Worm (Caenorhabditis elegans) whole organism, L3 larva: ENCODE data around the gene asps-1.

Experiments
- R02D3.7 ChIP-seq: fragments of 150-350 bp; optimal IDR thresholded peaks from 2 replicates; lab custom pipeline; 2014; ENCODE audit warnings: missing biosample characterization, missing genetic modification characterization
- ZK546.5 ChIP-seq: sonication (generic microtip); optimal IDR thresholded peaks from 2 replicates; lab custom pipeline; 2017; ENCODE audit warnings: missing biosample characterization, missing genetic modification characterization
- aly-2 ChIP-seq: fragments of 150-350 bp; optimal IDR thresholded peaks from 2 replicates; lab custom pipeline; 2014; ENCODE audit warnings: missing biosample characterization, missing genetic modification characterization
- ama-1 ChIP-seq: fragments of 150-350 bp; optimal IDR thresholded peaks from 2 replicates; lab custom pipeline; 2018
- ceh-16 ChIP-seq: sonication (generic microtip); optimal IDR thresholded peaks from 2 replicates; lab custom pipeline; 2017; ENCODE audit warnings: missing biosample characterization, missing genetic modification characterization
- ceh-28 ChIP-seq: fragments of 150-350 bp; optimal IDR thresholded peaks from 2 replicates; lab custom pipeline; 2014; ENCODE audit warnings: missing biosample characterization, missing genetic modification reagents, missing genetic modification characterization
- ceh-82 ChIP-seq: fragments of 150-350 bp; optimal IDR thresholded peaks from 2 replicates; lab custom pipeline; 2014; ENCODE audit warnings: missing biosample characterization, missing genetic modification characterization
- ceh-9 ChIP-seq: sonication (generic microtip); optimal IDR thresholded peaks from 2 replicates; lab custom pipeline; 2018; ENCODE audit warnings: missing biosample characterization, missing genetic modification characterization
- daf-12 ChIP-seq: fragments of 150-350 bp; optimal IDR thresholded peaks from 2 replicates; lab custom pipeline; 2014; ENCODE audit warnings: missing biosample characterization, missing genetic modification reagents, missing genetic modification characterization
- egl-27 ChIP-seq: sonication (generic microtip); optimal IDR thresholded peaks from 4 replicates; lab custom pipeline; 2017; ENCODE audit warnings: missing biosample characterization, missing genetic modification reagents, missing genetic modification characterization
- egl-5 ChIP-seq: fragments of 150-350 bp; optimal IDR thresholded peaks from 2 replicates; lab custom pipeline; 2017; ENCODE audit warnings: missing biosample characterization, missing genetic modification reagents, missing genetic modification characterization, inconsistent platforms
- elt-1 ChIP-seq: fragments of 150-350 bp; optimal IDR thresholded peaks from 2 replicates; lab custom pipeline; 2014; ENCODE audit warnings: missing biosample characterization, missing genetic modification characterization
- elt-3 ChIP-seq, 3 experiments: fragments of 150-350 bp in 1 of 3; sonication (generic microtip) in 2 of 3; optimal IDR thresholded peaks; 2 replicates in 2 of 3; 4 replicates in 1 of 3; lab custom pipeline; 2014 to 2017; ENCODE audit warnings: missing biosample characterization in 3 of 3, missing genetic modification characterization in 3 of 3
- eor-1 ChIP-seq, 2 experiments: fragments of 150-350 bp; optimal IDR thresholded peaks; 2 replicates each; lab custom pipeline; 2014 to 2018; ENCODE audit warnings: missing biosample characterization in 2 of 2, missing genetic modification characterization in 2 of 2
- fkh-2 ChIP-seq: fragments of 150-350 bp; optimal IDR thresholded peaks from 2 replicates; lab custom pipeline; 2014; ENCODE audit warnings: missing biosample characterization, missing genetic modification reagents, missing genetic modification characterization
- fos-1 ChIP-seq: fragments of 150-350 bp; optimal IDR thresholded peaks from 2 replicates; lab custom pipeline; 2014; ENCODE audit warnings: missing biosample characterization, missing genetic modification characterization
- hmg-11 ChIP-seq: sonication (generic microtip); optimal IDR thresholded peaks from 2 replicates; lab custom pipeline; 2016; ENCODE audit warnings: missing genetic modification characterization, missing compliant biosample characterization
- jun-1 ChIP-seq: fragments of 150-350 bp; optimal IDR thresholded peaks from 2 replicates; lab custom pipeline; 2014; ENCODE audit warnings: missing biosample characterization, missing genetic modification reagents, missing genetic modification characterization
- lin-39 ChIP-seq: fragments of 150-350 bp; optimal IDR thresholded peaks from 2 replicates; lab custom pipeline; 2018; ENCODE audit warnings: missing biosample characterization, missing genetic modification reagents, missing genetic modification characterization
- lsy-12 ChIP-seq: sonication (generic microtip); optimal IDR thresholded peaks from 2 replicates; lab custom pipeline; 2016; ENCODE audit warnings: mild to moderate bottlenecking, missing genetic modification characterization, missing compliant biosample characterization
- nfya-1 ChIP-seq: sonication (generic microtip); optimal IDR thresholded peaks from 2 replicates; lab custom pipeline; 2017; ENCODE audit warnings: missing genetic modification characterization, mild to moderate bottlenecking, missing compliant biosample characterization, antibody characterized with exemption, moderate library complexity; ENCODE audit not compliant: insufficient read depth
- nhr-11 ChIP-seq: fragments of 150-350 bp; optimal IDR thresholded peaks from 2 replicates; lab custom pipeline; 2014; ENCODE audit warnings: missing biosample characterization, missing genetic modification characterization
- nhr-23 ChIP-seq: fragments of 150-350 bp; optimal IDR thresholded peaks from 2 replicates; lab custom pipeline; 2014; ENCODE audit warnings: missing biosample characterization, missing genetic modification reagents, missing genetic modification characterization
- nhr-237 ChIP-seq: fragments of 150-350 bp; optimal IDR thresholded peaks from 2 replicates; lab custom pipeline; 2014; ENCODE audit warnings: missing biosample characterization, missing genetic modification characterization
- nhr-25 ChIP-seq: sonication (generic microtip); optimal IDR thresholded peaks from 2 replicates; lab custom pipeline; 2017; ENCODE audit warnings: missing biosample characterization, missing genetic modification characterization
- nhr-77 ChIP-seq: fragments of 150-350 bp; optimal IDR thresholded peaks from 2 replicates; lab custom pipeline; 2014; ENCODE audit warnings: missing biosample characterization, missing genetic modification characterization
- pqm-1 ChIP-seq: fragments of 150-350 bp; optimal IDR thresholded peaks from 2 replicates; lab custom pipeline; 2017; ENCODE audit warnings: missing biosample characterization, missing genetic modification characterization, inconsistent platforms
- skn-1 ChIP-seq: fragments of 150-350 bp; optimal IDR thresholded peaks from 2 replicates; lab custom pipeline; 2014; ENCODE audit warnings: missing biosample characterization, missing genetic modification characterization
- unc-39 ChIP-seq: sonication (generic microtip); optimal IDR thresholded peaks from 4 replicates; lab custom pipeline; 2017; ENCODE audit warnings: missing biosample characterization, missing genetic modification characterization
- unc-62 ChIP-seq: fragments of 150-350 bp; sonication (generic microtip); optimal IDR thresholded peaks from 4 replicates; lab custom pipeline; 2014; ENCODE audit warnings: missing biosample characterization, missing genetic modification reagents, missing genetic modification characterization
- ztf-11 ChIP-seq: fragments of 150-350 bp; optimal IDR thresholded peaks from 2 replicates; lab custom pipeline; 2014; ENCODE audit warnings: missing biosample characterization, missing genetic modification characterization
- ztf-4 ChIP-seq: fragments of 150-350 bp; optimal IDR thresholded peaks from 2 replicates; lab custom pipeline; 2014; ENCODE audit warnings: missing biosample characterization, missing genetic modification characterization

The asps-1 gene

ce11 chrV:10294549-10294948 lies 22.6 kb downstream of the asps-1 start, which contains the start of gene col-150:
col-150 (minus strand) TSS chrV:10294649.
- TF ChIP-seq aly-2 (tag; lab: Kevin White, UChicago) (no peak), ceh-28 (tag; lab: Kevin White, UChicago) (no peak), ama-1 (lab: Kevin White, UChicago) (no peak), nhr-237 (no peak), nhr-77 (tag; lab: Kevin White, UChicago) (no peak), nhr-11 (no peak), fos-1 (no peak), egl-5 (tag; lab: Kevin White, UChicago) (no peak), egl-27 (tag; lab: Kevin White, UChicago) (no peak), fkh-2 (tag; lab: Kevin White, UChicago) (no peak), nfya-1 (tag; lab: Kevin White, UChicago) (no peak), pqm-1 (tag; lab: Kevin White, UChicago) (no peak)

ce11 chrV:10292819-10293357 lies 24.3 kb downstream of the asps-1 start, which contains the start of gene col-149:
col-149 (minus strand) TSS chrV:10292869.
- TF ChIP-seq nhr-23, result peak; percentile 75
- no peak for TF ChIP-seq egl-27 (tag; lab: Kevin White, UChicago)
- peak in 1 of 3 experiments; percentile 56 for TF ChIP-seq elt-3 (tag; optimal IDR thresholded peaks at IDR 0.05; lab: Kevin White, UChicago)

ce11 chrV:10291848-10292247 lies 25.3 kb downstream of the asps-1 start:
- TF ChIP-seq egl-5 (tag; lab: Kevin White, UChicago) (no peak), ceh-28 (tag; lab: Kevin White, UChicago) (no peak), fkh-2 (tag; lab: Kevin White, UChicago) (no peak), lin-39 (tag; lab: Kevin White, UChicago) (no peak), unc-39 (tag; lab: Kevin White, UChicago) (no peak), eor-1 (tag; optimal IDR thresholded peaks at IDR 0.05; lab: Kevin White, UChicago) (no peak), nhr-23 (no peak), ceh-16 (no peak), skn-1 (tag; lab: Kevin White, UChicago) (no peak), pqm-1 (tag; lab: Kevin White, UChicago) (no peak), aly-2 (tag; lab: Kevin White, UChicago) (no peak), egl-27 (tag; lab: Kevin White, UChicago) (no peak), lsy-12 (no peak), ceh-82 (tag; lab: Kevin White, UChicago) (no peak), ceh-9 (tag; lab: Kevin White, UChicago) (no peak), R02D3.7 (no peak), fos-1 (no peak)

- TF ChIP-seq nhr-23 (no peak), lsy-12 (no peak), elt-3 (tag; optimal IDR thresholded peaks at IDR 0.05; lab: Kevin White, UChicago) (no peak), ztf-11 (tag; lab: Kevin White, UChicago) (no peak), hmg-11 (tag; lab: Kevin White, UChicago) (no peak), nhr-77 (tag; lab: Kevin White, UChicago) (no peak), egl-5 (tag; lab: Kevin White, UChicago) (no peak), nhr-25 (tag; lab: Kevin White, UChicago) (no peak), skn-1 (tag; lab: Kevin White, UChicago) (no peak), ZK546.5 (tag; lab: Kevin White, UChicago) (no peak), daf-12 (tag; lab: Kevin White, UChicago) (no peak), unc-62 (GFP tag; lab: Kevin White, UChicago) (no peak), jun-1 (tag; lab: Kevin White, UChicago) (no peak), ceh-82 (tag; lab: Kevin White, UChicago) (no peak), fkh-2 (tag; lab: Kevin White, UChicago) (no peak)
Measured at ce11 chrV:10289743-10290142, 27.5 kb downstream of the asps-1 start, which contains the start of gene B0024.15. B0024.15 (plus strand) TSS chrV:10290043.

ce11 chrV:10287260-10287659 lies 29.9 kb downstream of the asps-1 start, which contains the start of gene B0024.3:
B0024.3 (plus strand) TSS chrV:10287560.
- no peak for TF ChIP-seq elt-1 (tag; lab: Kevin White, UChicago)
- TF ChIP-seq ceh-28 (tag; lab: Kevin White, UChicago), result no peak
- TF ChIP-seq ztf-4 (tag; lab: Kevin White, UChicago), result no peak
